Worm (Caenorhabditis elegans) whole organism, late embryonic: Measurements from ENCODE around the gene T03F6.10.

Experiments used
- C08G9.2 ChIP-seq: sonication (generic microtip); optimal IDR thresholded peaks from 2 replicates; lab custom pipeline; 2016; ENCODE audit warnings: mild to moderate bottlenecking, missing genetic modification characterization, moderate library complexity, missing compliant biosample characterization
- F13H6.1 ChIP-seq: sonication (generic microtip); optimal IDR thresholded peaks from 2 replicates; lab custom pipeline; 2016; ENCODE audit warnings: missing genetic modification characterization, missing compliant biosample characterization
- K02D7.2 ChIP-seq: sonication (generic microtip); optimal IDR thresholded peaks from 2 replicates; lab custom pipeline; 2017; ENCODE audit warnings: mild to moderate bottlenecking, missing genetic modification characterization, missing compliant biosample characterization
- K09A11.1 ChIP-seq: sonication (generic microtip); optimal IDR thresholded peaks from 2 replicates; lab custom pipeline; 2017; ENCODE audit warnings: antibody characterized with exemption, mild to moderate bottlenecking, missing genetic modification characterization, missing compliant biosample characterization; ENCODE audit not compliant: insufficient read depth
- Y22D7AL.16 ChIP-seq: sonication (generic microtip); optimal IDR thresholded peaks from 2 replicates; lab custom pipeline; 2016; ENCODE audit warnings: missing genetic modification characterization, missing compliant biosample characterization
- ahr-1 ChIP-seq: sonication (generic microtip); optimal IDR thresholded peaks from 2 replicates; lab custom pipeline; 2016; ENCODE audit warnings: missing genetic modification characterization, missing compliant biosample characterization
- ama-1 ChIP-seq: fragments of 150-350 bp; optimal IDR thresholded peaks from 2 replicates; lab custom pipeline; 2014
- ceh-14 ChIP-seq: sonication (generic microtip); optimal IDR thresholded peaks from 2 replicates; lab custom pipeline; 2016; ENCODE audit warnings: missing genotype, missing genetic modification characterization, missing compliant biosample characterization
- ceh-18 ChIP-seq: sonication (generic microtip); optimal IDR thresholded peaks from 2 replicates; lab custom pipeline; 2016; ENCODE audit warnings: missing genetic modification characterization, missing compliant biosample characterization
- ceh-19 ChIP-seq: fragments of 200-800 bp; sonication (Bioruptor generic); optimal IDR thresholded peaks from 2 replicates; lab custom pipeline; 2018; ENCODE audit warnings: mild to moderate bottlenecking, missing genetic modification characterization, missing compliant biosample characterization
- ceh-2 ChIP-seq: sonication (generic microtip); optimal IDR thresholded peaks from 2 replicates; lab custom pipeline; 2016; ENCODE audit warnings: missing genotype, missing genetic modification characterization, missing compliant biosample characterization
- ceh-30 ChIP-seq: fragments of 150-350 bp; optimal IDR thresholded peaks from 2 replicates; lab custom pipeline; 2014; ENCODE audit warnings: missing biosample characterization, missing genetic modification characterization
- ceh-31 ChIP-seq: sonication (generic microtip); optimal IDR thresholded peaks from 2 replicates; lab custom pipeline; 2016; ENCODE audit warnings: missing genetic modification characterization, missing compliant biosample characterization
- ceh-45 ChIP-seq: fragments of 200-800 bp; sonication (Bioruptor generic); IDR thresholded peaks from 2 replicates; pipeline ENCODE4 v1.3.6; 2022; ENCODE audit warnings: missing genetic modification reagents, missing genetic modification characterization, missing compliant biosample characterization
- ceh-48 ChIP-seq: sonication (generic microtip); optimal IDR thresholded peaks from 2 replicates; lab custom pipeline; 2016; ENCODE audit warnings: missing genetic modification characterization, inconsistent platforms, missing compliant biosample characterization
- ceh-6 ChIP-seq: fragments of 200-800 bp; sonication (Bioruptor generic); optimal IDR thresholded peaks from 2 replicates; lab custom pipeline; 2018; ENCODE audit warnings: mild to moderate bottlenecking, missing genetic modification characterization, missing compliant biosample characterization
- ceh-9 ChIP-seq: sonication (generic microtip); optimal IDR thresholded peaks from 2 replicates; lab custom pipeline; 2016; ENCODE audit warnings: mild to moderate bottlenecking, missing genetic modification characterization, inconsistent platforms, missing compliant biosample characterization
- che-1 ChIP-seq: sonication (generic microtip); optimal IDR thresholded peaks from 2 replicates; lab custom pipeline; 2016; ENCODE audit warnings: mild to moderate bottlenecking, missing genetic modification characterization, missing compliant biosample characterization
- dmd-4 ChIP-seq: sonication (generic microtip); optimal IDR thresholded peaks from 2 replicates; lab custom pipeline; 2016; ENCODE audit warnings: borderline replicate concordance, missing genetic modification characterization, missing compliant biosample characterization
- dve-1 ChIP-seq: sonication (generic microtip); optimal IDR thresholded peaks from 2 replicates; lab custom pipeline; 2017; ENCODE audit warnings: antibody characterized with exemption, mild to moderate bottlenecking, missing genetic modification characterization, missing compliant biosample characterization
- elt-4 ChIP-seq: sonication (generic microtip); optimal IDR thresholded peaks from 2 replicates; lab custom pipeline; 2016; ENCODE audit warnings: missing genetic modification characterization, missing compliant biosample characterization
- ets-4 ChIP-seq: sonication (generic microtip); optimal IDR thresholded peaks from 2 replicates; lab custom pipeline; 2016; ENCODE audit warnings: missing genetic modification characterization, missing compliant biosample characterization
- eyg-1 ChIP-seq: sonication (generic microtip); optimal IDR thresholded peaks from 2 replicates; lab custom pipeline; 2016; ENCODE audit warnings: missing genotype, missing genetic modification characterization, missing compliant biosample characterization
- hlh-13 ChIP-seq: fragments of 200-800 bp; sonication (Bioruptor generic); optimal IDR thresholded peaks from 2 replicates; lab custom pipeline; 2018; ENCODE audit warnings: mild to moderate bottlenecking, missing genetic modification characterization, missing compliant biosample characterization
- lim-6 ChIP-seq: sonication (generic microtip); optimal IDR thresholded peaks from 2 replicates; lab custom pipeline; 2016; ENCODE audit warnings: missing genetic modification characterization, missing compliant biosample characterization
- lin-11 ChIP-seq: fragments of 200-800 bp; sonication (Bioruptor generic); optimal IDR thresholded peaks from 2 replicates; lab custom pipeline; 2018; ENCODE audit warnings: mild to moderate bottlenecking, missing genetic modification characterization, missing compliant biosample characterization
- madf-2 ChIP-seq: sonication (generic microtip); optimal IDR thresholded peaks from 2 replicates; lab custom pipeline; 2017; ENCODE audit warnings: missing genetic modification characterization, missing compliant biosample characterization
- nfya-1 ChIP-seq: sonication (generic microtip); optimal IDR thresholded peaks from 2 replicates; lab custom pipeline; 2017; ENCODE audit warnings: missing genetic modification characterization, mild to moderate bottlenecking, missing compliant biosample characterization, antibody characterized with exemption, moderate library complexity
- nhr-11 ChIP-seq: fragments of 150-350 bp; optimal IDR thresholded peaks from 2 replicates; lab custom pipeline; 2014; ENCODE audit warnings: missing biosample characterization, missing genetic modification characterization
- npax-4 ChIP-seq: sonication (generic microtip); optimal IDR thresholded peaks from 2 replicates; lab custom pipeline; 2016; ENCODE audit warnings: missing genetic modification characterization, missing compliant biosample characterization
- pat-9 ChIP-seq: fragments of 200-800 bp; sonication (Bioruptor generic); optimal IDR thresholded peaks from 2 replicates; lab custom pipeline; 2018; ENCODE audit warnings: mild to moderate bottlenecking, missing genetic modification characterization, moderate library complexity, missing compliant biosample characterization
- pqm-1 ChIP-seq: sonication (generic microtip); optimal IDR thresholded peaks from 2 replicates; lab custom pipeline; 2016; ENCODE audit warnings: missing genetic modification characterization, missing compliant biosample characterization
- ref-2 ChIP-seq: sonication (generic microtip); optimal IDR thresholded peaks from 2 replicates; lab custom pipeline; 2016; ENCODE audit warnings: missing genetic modification characterization, missing compliant biosample characterization
- sdc-2 ChIP-seq: sonication (generic microtip); optimal IDR thresholded peaks from 2 replicates; lab custom pipeline; 2016; ENCODE audit warnings: missing genotype, missing genetic modification characterization, missing compliant biosample characterization
- syd-9 ChIP-seq: sonication (generic microtip); optimal IDR thresholded peaks from 2 replicates; lab custom pipeline; 2016; ENCODE audit warnings: mild to moderate bottlenecking, missing genetic modification characterization, moderate library complexity, missing compliant biosample characterization
- tbx-2 ChIP-seq: sonication (generic microtip); optimal IDR thresholded peaks from 2 replicates; lab custom pipeline; 2016; ENCODE audit warnings: missing genetic modification characterization, missing compliant biosample characterization
- tbx-7 ChIP-seq: sonication (generic microtip); optimal IDR thresholded peaks from 2 replicates; lab custom pipeline; 2016; ENCODE audit warnings: missing genotype, missing genetic modification characterization, missing compliant biosample characterization
- unc-42 ChIP-seq: sonication (generic microtip); optimal IDR thresholded peaks from 2 replicates; lab custom pipeline; 2016; ENCODE audit warnings: missing genotype, missing genetic modification characterization, missing compliant biosample characterization
- unc-55 ChIP-seq: sonication (generic microtip); optimal IDR thresholded peaks from 2 replicates; lab custom pipeline; 2017; ENCODE audit warnings: missing biosample characterization, missing genetic modification reagents, missing genetic modification characterization
- zip-5 ChIP-seq: sonication (generic microtip); optimal IDR thresholded peaks from 2 replicates; lab custom pipeline; 2016; ENCODE audit warnings: missing genetic modification characterization, missing compliant biosample characterization

T03F6.10 gene

ce11 chrIII:13342079-13342734 is 35.9 kb downstream of the T03F6.10 start, which contains the start of gene dro-1:
Gene dro-1 (plus strand): TSS chrIII:13342684.
- TF ChIP-seq unc-55 (GFP tag; lab: Kevin White, UChicago): no peak
- TF ChIP-seq ceh-19 (GFP tag; lab: Kevin White, UChicago): no peak
- TF ChIP-seq ref-2 (tag; lab: Kevin White, UChicago): no peak
- TF ChIP-seq, all 69 proteins: peak for 0

ce11 chrIII:13341275-13341626 is 36.9 kb downstream of the T03F6.10 start, which contains the start of gene nud-1:
Gene nud-1 (plus strand): TSS chrIII:13341527.
- TF ChIP-seq ahr-1 (tag; lab: Kevin White, UChicago): no peak
- TF ChIP-seq lim-6: no peak
- no peak for TF ChIP-seq lin-11 (tag; lab: Kevin White, UChicago)
- no peak for TF ChIP-seq tbx-7 (tag; lab: Kevin White, UChicago)
- no peak for TF ChIP-seq dve-1
- no peak for TF ChIP-seq ceh-9 (tag; lab: Kevin White, UChicago)
- TF ChIP-seq elt-4 (tag; lab: Kevin White, UChicago): no peak
- TF ChIP-seq nfya-1: no peak
- no peak for TF ChIP-seq ceh-45
- TF ChIP-seq, all 69 proteins: peak for 0

- TF ChIP-seq dmd-4 (tag; lab: Kevin White, UChicago): no peak
- no peak for TF ChIP-seq hlh-13
- no peak for TF ChIP-seq K02D7.2 (tag; lab: Kevin White, UChicago)
- TF ChIP-seq ceh-2 (tag; lab: Kevin White, UChicago): no peak
- TF ChIP-seq madf-2 (tag; lab: Kevin White, UChicago): no peak
- no peak for TF ChIP-seq pqm-1 (tag; lab: Kevin White, UChicago)
- TF ChIP-seq ceh-6 (GFP tag; lab: Kevin White, UChicago): no peak
- no peak for TF ChIP-seq tbx-7 (tag; lab: Kevin White, UChicago)
- TF ChIP-seq unc-42 (tag; lab: Kevin White, UChicago): peak; percentile 95
- TF ChIP-seq K09A11.1 (tag; lab: Kevin White, UChicago): no peak
- no peak for TF ChIP-seq elt-4 (tag; lab: Kevin White, UChicago)
- TF ChIP-seq tbx-2 (tag; lab: Kevin White, UChicago): no peak
- no peak for TF ChIP-seq ceh-19 (GFP tag; lab: Kevin White, UChicago)
- TF ChIP-seq ceh-48 (tag; lab: Kevin White, UChicago): no peak
- TF ChIP-seq ceh-31 (tag; lab: Kevin White, UChicago): peak; percentile 24
- peak; percentile 25 for TF ChIP-seq ceh-14
- no peak for TF ChIP-seq eyg-1 (tag; lab: Kevin White, UChicago)
- TF ChIP-seq, all 69 proteins: peak for 3
Measured at ce11 chrIII:13340504-13341274, 37.5 kb downstream of the T03F6.10 start.

- TF ChIP-seq ceh-30 (no peak), Y22D7AL.16 (tag; lab: Kevin White, UChicago) (no peak), nhr-11 (tag; lab: Kevin White, UChicago) (no peak), zip-5 (no peak), F13H6.1 (tag; lab: Kevin White, UChicago) (no peak)
Measured at ce11 chrIII:13339672-13340071, 38.5 kb downstream of the T03F6.10 start, which contains the start of gene F53A2.3. Gene F53A2.3 (minus strand): TSS chrIII:13339772.

ce11 chrIII:13333754-13334153 is 44.4 kb downstream of the T03F6.10 start, which contains the start of gene sdz-20:
Gene sdz-20 (plus strand): TSS chrIII:13334054.
- TF ChIP-seq unc-55 (GFP tag; lab: Kevin White, UChicago) (no peak), sdc-2 (tag; lab: Kevin White, UChicago) (no peak), ceh-18 (tag; lab: Kevin White, UChicago) (no peak), ceh-45 (no peak), pat-9 (tag; lab: Kevin White, UChicago) (no peak), ref-2 (tag; lab: Kevin White, UChicago) (no peak), elt-4 (tag; lab: Kevin White, UChicago) (no peak), ceh-30 (no peak), syd-9 (tag; lab: Kevin White, UChicago) (no peak), ets-4 (tag; lab: Kevin White, UChicago) (no peak), ceh-31 (tag; lab: Kevin White, UChicago) (no peak), tbx-7 (tag; lab: Kevin White, UChicago) (no peak), npax-4 (tag; lab: Kevin White, UChicago) (no peak), C08G9.2 (tag; lab: Kevin White, UChicago) (no peak), che-1 (tag; lab: Kevin White, UChicago) (no peak), ama-1 (lab: Kevin White, UChicago) (no peak)
- TF ChIP-seq, all 69 proteins: peak for 0
